Fruit fly (Drosophila melanogaster): Measurements from ENCODE around the gene Dnz1.
A peak's percentile ranks its signal among the peaks of the same experiment; 100 is the strongest.

Dnz1 gene

dm6 chr2L:10856328-10856942 lies at the start of gene Dnz1:
Dnz1 (minus strand) TSS chr2L:10856644.
- TF ChIP-seq trem (tag; optimal IDR thresholded peaks at IDR 0.05) (peak; percentile 23), exex (tag; optimal IDR thresholded peaks at IDR 0.05) (no peak), zfh1 (GFP tag; IDR thresholded peaks at IDR 0.05) (no peak; the same call in 2 of the 3 replicates), HLH4C (GFP tag; IDR thresholded peaks at IDR 0.05; ENCODE audit: partially characterized antibody) (no peak), stwl (tag; optimal IDR thresholded peaks at IDR 0.05) (no peak), Neu2 (GFP tag; optimal IDR thresholded peaks at IDR 0.05; ENCODE audit: borderline replicate concordance) (no peak), CG42726 (GFP tag; IDR thresholded peaks at IDR 0.05; ENCODE audit: partially characterized antibody) (no peak), caup (GFP tag; optimal IDR thresholded peaks at IDR 0.05; ENCODE audit: severe bottlenecking) (peak; percentile 45), trh (GFP tag; optimal IDR thresholded peaks at IDR 0.05) (no peak), Dad (GFP tag; optimal IDR thresholded peaks at IDR 0.05) (no peak), Deaf1 (tag; optimal IDR thresholded peaks at IDR 0.05) (peak; percentile 35), Elba2 (GFP tag; optimal IDR thresholded peaks at IDR 0.05) (no peak), CG4404 (GFP tag; IDR thresholded peaks at IDR 0.05) (no peak), Hr51 (GFP tag; optimal IDR thresholded peaks at IDR 0.05) (peak in 1 of 2 experiments; percentile 58), nau (GFP tag; optimal IDR thresholded peaks at IDR 0.05) (no peak), ranshi (GFP tag; IDR thresholded peaks at IDR 0.05) (no peak), chinmo (GFP tag; IDR thresholded peaks at IDR 0.05; ENCODE audit: partially characterized antibody) (no peak), CG17568 (GFP tag; optimal IDR thresholded peaks at IDR 0.05) (no peak), bowl (GFP tag; IDR thresholded peaks at IDR 0.05) (no peak), sna (GFP tag; IDR thresholded peaks at IDR 0.05; ENCODE audit: partially characterized antibody) (no peak), CG10366 (GFP tag; IDR thresholded peaks at IDR 0.05) (peak; percentile 58), mirr (GFP tag; optimal IDR thresholded peaks at IDR 0.05) (no peak), CG1529 (GFP tag; optimal IDR thresholded peaks at IDR 0.05) (no peak), Fer3 (tag; optimal IDR thresholded peaks at IDR 0.05) (peak; percentile 48), CHES-1-like (GFP tag; optimal IDR thresholded peaks at IDR 0.05) (no peak), Opbp (GFP tag; IDR thresholded peaks at IDR 0.05; ENCODE audit: partially characterized antibody) (peak; percentile 25; the same call in 1 of the 3 replicates), CG10543 (GFP tag; optimal IDR thresholded peaks at IDR 0.05) (peak; percentile 8), tin (GFP tag; optimal IDR thresholded peaks at IDR 0.05) (peak; percentile 27), ken (GFP tag; IDR thresholded peaks at IDR 0.05) (peak; percentile 63; the same call in 1 of the 3 replicates), Drgx (GFP tag; IDR thresholded peaks at IDR 0.05) (peak; percentile 40; the same call in 1 of the 2 replicates), CG17912 (GFP tag; optimal IDR thresholded peaks at IDR 0.05) (no peak), sqz (GFP tag; optimal IDR thresholded peaks at IDR 0.05) (no peak), NC2β (GFP tag; optimal IDR thresholded peaks at IDR 0.05) (no peak), Nf-YB (GFP tag; optimal IDR thresholded peaks at IDR 0.05) (no peak), scrt (GFP tag; optimal IDR thresholded peaks at IDR 0.05) (peak; percentile 27), CG11723 (GFP tag; optimal IDR thresholded peaks at IDR 0.05) (no peak), CG4360 (GFP tag; IDR thresholded peaks at IDR 0.05) (no peak), hb (GFP tag; IDR thresholded peaks at IDR 0.05; ENCODE audit: partially characterized antibody) (no peak), zen2 (GFP tag; IDR thresholded peaks at IDR 0.05; ENCODE audit: partially characterized antibody) (no peak), CG12299 (tag; optimal IDR thresholded peaks at IDR 0.05) (no peak), Rx (GFP tag; IDR thresholded peaks at IDR 0.05) (peak; percentile 45), CG4854 (GFP tag; optimal IDR thresholded peaks at IDR 0.05) (no peak), YL-1 (GFP tag; optimal IDR thresholded peaks at IDR 0.05) (peak; percentile 40), odd (GFP tag; optimal IDR thresholded peaks at IDR 0.05) (no peak), onecut (GFP tag; IDR thresholded peaks at IDR 0.05) (0 out of 2 replicates have a peak, but pooled peaks have one; percentile 4), Oli (tag; optimal IDR thresholded peaks at IDR 0.05) (peak; percentile 37), HLH3B (GFP tag; IDR thresholded peaks at IDR 0.05) (peak; percentile 35; the same call in 1 of the 2 replicates), salm (tag; optimal IDR thresholded peaks at IDR 0.05) (no peak), corto (GFP tag; optimal IDR thresholded peaks at IDR 0.05) (no peak)
